Worm (Caenorhabditis elegans) whole organism, young adult: Measurements from ENCODE around the gene F31E8.4.

Source experiments
- F33H1.4 ChIP-seq: fragments of 200-800 bp; sonication (Bioruptor generic); IDR thresholded peaks from 2 replicates; pipeline ENCODE4 v1.3.6; 2022; ENCODE audit warnings: missing genetic modification reagents, missing genetic modification characterization, missing compliant biosample characterization
- Y53G8AR.9 ChIP-seq: fragments of 200-800 bp; sonication (Bioruptor generic); conservative IDR thresholded peaks from 2 replicates; pipeline ENCODE4 v1.3.6; 2022; ENCODE audit warnings: missing genetic modification reagents, missing genetic modification characterization, missing compliant biosample characterization
- dpl-1 ChIP-seq: fragments of 150-350 bp; optimal IDR thresholded peaks from 2 replicates; lab custom pipeline; 2014; ENCODE audit warnings: missing biosample characterization, missing genetic modification reagents, missing genetic modification characterization
- lin-26 ChIP-seq: fragments of 200-800 bp; sonication (Bioruptor generic); IDR thresholded peaks from 2 replicates; pipeline ENCODE4 v1.3.6; 2022; ENCODE audit warnings: missing genetic modification reagents, missing genetic modification characterization, missing compliant biosample characterization
- snpc-4 ChIP-seq, 5 experiments: fragments of 150-350 bp in 1 of 5; sonication (generic microtip) in 4 of 5; optimal IDR thresholded peaks; 2 replicates each; lab custom pipeline; 2014 to 2018; ENCODE audit warnings: missing genetic modification characterization in 5 of 5, missing biosample characterization in 3 of 5, antibody characterized with exemption in 2 of 5, mild to moderate bottlenecking in 2 of 5, missing compliant biosample characterization in 2 of 5, missing genotype in 2 of 5, moderate library complexity in 2 of 5, missing genetic modification reagents in 1 of 5
- tbp1 ChIP-seq: fragments of 200-800 bp; sonication (Bioruptor generic); optimal IDR thresholded peaks from 2 replicates; lab custom pipeline; 2018; ENCODE audit warnings: mild to moderate bottlenecking, missing genetic modification characterization, missing compliant biosample characterization
- unc-62 ChIP-seq: fragments of 150-350 bp; optimal IDR thresholded peaks from 2 replicates; lab custom pipeline; 2014; ENCODE audit warnings: missing biosample characterization, missing genetic modification reagents, missing genetic modification characterization

DNA sequence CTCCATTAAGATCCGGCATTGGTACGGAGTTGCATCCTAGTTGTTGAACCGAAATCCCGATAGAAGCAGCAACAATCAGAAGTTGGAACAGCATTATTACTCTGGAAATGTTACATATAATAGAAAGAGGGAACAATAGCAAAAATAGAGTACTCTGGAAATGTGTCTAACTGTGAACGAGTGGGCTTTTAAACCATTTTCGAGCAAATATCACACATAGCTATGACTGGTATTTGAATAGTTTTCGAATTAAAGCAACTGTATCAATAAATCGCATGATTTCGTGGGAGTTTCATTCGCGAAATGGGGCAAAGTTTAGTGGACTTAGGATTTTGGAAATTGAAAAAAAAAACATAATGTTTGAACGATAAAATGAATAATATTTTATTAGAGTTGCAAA, 50.5 kb downstream of the F31E8.4 start, which contains the start of gene F41G3.10:
- TF ChIP-seq tbp1 (GFP tag; lab: Kevin White, UChicago) (no peak), F33H1.4 (no peak), lin-26 (no peak), Y53G8AR.9 (no peak), snpc-4 (GFP tag; optimal IDR thresholded peaks at IDR 0.05; lab: Kevin White, UChicago) (no peak), snpc-4 (tag; optimal IDR thresholded peaks at IDR 0.05; lab: Kevin White, UChicago) (no peak), dpl-1 (GFP tag; lab: Kevin White, UChicago) (no peak), unc-62 (no peak)
